Worm (Caenorhabditis elegans) whole organism, L4 larva: ENCODE data around the gene gck-3.

Source experiments
- mdl-1 ChIP-seq, 2 experiments: fragments of 150-350 bp in 1 of 2; sonication (generic microtip) in 1 of 2; optimal IDR thresholded peaks; 2 replicates each; lab custom pipeline; 2014 to 2017; ENCODE audit warnings: missing biosample characterization in 2 of 2, missing genetic modification characterization in 2 of 2
- nhr-77 ChIP-seq: fragments of 150-350 bp; optimal IDR thresholded peaks from 2 replicates; lab custom pipeline; 2014; ENCODE audit warnings: missing biosample characterization, missing genetic modification characterization
- saeg-2 ChIP-seq: fragments of 200-800 bp; sonication (Bioruptor generic); IDR thresholded peaks from 2 replicates; pipeline ENCODE4 v1.3.6; 2022; ENCODE audit warnings: missing genetic modification reagents, missing genetic modification characterization, missing compliant biosample characterization
- snpc-4 ChIP-seq: fragments of 150-350 bp; optimal IDR thresholded peaks from 2 replicates; lab custom pipeline; 2014; ENCODE audit warnings: missing biosample characterization, missing genetic modification characterization
- unc-39 ChIP-seq: sonication (generic microtip); optimal IDR thresholded peaks from 2 replicates; lab custom pipeline; 2017; ENCODE audit warnings: missing biosample characterization, missing genetic modification characterization
- zfp-3 ChIP-seq: fragments of 200-800 bp; sonication (Bioruptor generic); conservative IDR thresholded peaks from 2 replicates; pipeline ENCODE4 v1.3.6; 2022; ENCODE audit warnings: missing genetic modification reagents, missing genetic modification characterization, missing compliant biosample characterization

DNA sequence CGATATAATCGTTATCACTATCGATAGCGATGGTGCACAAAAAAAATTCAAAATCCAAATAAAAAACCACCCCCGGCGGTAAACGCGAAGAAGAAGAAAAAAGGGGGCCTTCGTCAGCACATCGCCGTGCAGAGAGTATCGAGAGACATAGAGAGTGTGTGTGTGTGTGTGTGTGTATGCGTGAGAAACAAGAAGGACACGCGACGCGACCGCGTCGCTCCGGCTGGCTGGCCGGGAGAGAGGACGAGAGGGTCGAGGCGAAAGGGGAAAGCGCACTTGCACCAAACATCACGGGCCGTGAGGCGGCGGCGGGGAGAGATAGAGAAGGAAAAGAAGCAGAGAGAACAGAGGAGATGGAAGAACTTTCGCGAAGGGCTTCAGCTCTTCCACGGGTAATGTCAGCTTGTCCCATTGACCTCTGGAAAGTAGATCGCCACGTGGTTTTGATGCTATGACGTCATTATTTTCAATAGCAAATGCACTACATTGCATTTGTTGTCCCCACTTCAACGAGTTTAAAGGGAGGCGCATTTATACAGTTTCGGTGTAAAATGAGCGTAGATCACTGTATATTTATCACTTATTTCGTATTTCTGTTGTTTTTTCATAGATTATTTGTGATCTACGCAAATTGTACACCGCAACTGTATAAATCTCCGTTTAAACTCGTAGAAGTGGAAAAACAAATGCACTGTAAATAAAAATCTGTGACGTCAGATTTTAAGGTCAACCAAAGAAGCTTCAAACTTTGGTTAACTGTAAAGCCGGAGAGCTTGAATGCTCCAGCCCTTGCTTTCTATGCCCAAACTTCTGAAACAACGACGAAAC is 15.3 kb downstream of the gck-3 start, which contains the start of gene Y59A8B.24:
- TF ChIP-seq nhr-77 (peak; percentile 93), zfp-3 (peak; percentile 74; the same call in 1 of the 2 replicates), mdl-1 (tag; optimal IDR thresholded peaks at IDR 0.05; lab: Kevin White, UChicago) (peak; percentile 67 to 94), unc-39 (tag; lab: Kevin White, UChicago) (no peak), snpc-4 (no peak), saeg-2 (GFP tag; lab: Robert Waterston, UW) (no peak)
